Worm (Caenorhabditis elegans) whole organism, mixed stage, embryonic: ENCODE results near the gene clec-10.

Source experiments
- M03D4.4 ChIP-seq: sonication (generic microtip); optimal IDR thresholded peaks from 2 replicates; lab custom pipeline; 2017; ENCODE audit warnings: mild to moderate bottlenecking, missing genetic modification characterization, missing compliant biosample characterization
- ceh-83 ChIP-seq: fragments of 200-800 bp; sonication (Bioruptor generic); optimal IDR thresholded peaks from 2 replicates; lab custom pipeline; 2018; ENCODE audit warnings: mild to moderate bottlenecking, missing genetic modification characterization, missing compliant biosample characterization
- drap-1 ChIP-seq: fragments of 200-800 bp; sonication (Bioruptor generic); optimal IDR thresholded peaks from 3 replicates; lab custom pipeline; 2018; ENCODE audit warnings: mild to moderate bottlenecking, missing genetic modification characterization, missing compliant biosample characterization
- elt-1 ChIP-seq: sonication (generic microtip); optimal IDR thresholded peaks from 2 replicates; lab custom pipeline; 2017; ENCODE audit warnings: missing genetic modification characterization, mild to moderate bottlenecking, missing compliant biosample characterization, antibody characterized with exemption, moderate library complexity, borderline replicate concordance; ENCODE audit not compliant: insufficient read depth
- lin-13 ChIP-seq: fragments of 150-350 bp; optimal IDR thresholded peaks from 2 replicates; lab custom pipeline; 2014; ENCODE audit warnings: missing biosample characterization, missing genetic modification characterization
- lin-32 ChIP-seq: fragments of 200-800 bp; sonication (Bioruptor generic); optimal IDR thresholded peaks from 2 replicates; lab custom pipeline; 2018; ENCODE audit warnings: mild to moderate bottlenecking, missing genetic modification characterization, missing compliant biosample characterization
- nhr-12 ChIP-seq: fragments of 150-350 bp; optimal IDR thresholded peaks from 2 replicates; lab custom pipeline; 2014; ENCODE audit warnings: missing biosample characterization, missing genetic modification characterization
- nhr-237 ChIP-seq: fragments of 150-350 bp; optimal IDR thresholded peaks from 2 replicates; lab custom pipeline; 2014; ENCODE audit warnings: missing biosample characterization, missing genetic modification characterization
- nhr-28 ChIP-seq: fragments of 150-350 bp; optimal IDR thresholded peaks from 2 replicates; lab custom pipeline; 2014; ENCODE audit warnings: missing biosample characterization, missing genetic modification characterization
- nhr-76 ChIP-seq: sonication (generic microtip); optimal IDR thresholded peaks from 2 replicates; lab custom pipeline; 2017; ENCODE audit warnings: missing biosample characterization, missing genetic modification characterization
- pha-4 ChIP-seq: fragments of 150-350 bp; optimal IDR thresholded peaks from 2 replicates; lab custom pipeline; 2018; ENCODE audit warnings: missing biosample characterization, missing genetic modification reagents, missing genetic modification characterization
- unc-39 ChIP-seq: fragments of 150-350 bp; optimal IDR thresholded peaks from 2 replicates; lab custom pipeline; 2014; ENCODE audit warnings: missing biosample characterization, missing genetic modification characterization
- unc-62 ChIP-seq: fragments of 150-350 bp; optimal IDR thresholded peaks from 2 replicates; lab custom pipeline; 2014; ENCODE audit warnings: missing biosample characterization, missing genetic modification reagents, missing genetic modification characterization
- zip-8 ChIP-seq: fragments of 150-350 bp; optimal IDR thresholded peaks from 2 replicates; lab custom pipeline; 2014; ENCODE audit warnings: missing biosample characterization, missing genetic modification characterization

ce11 chrII:437279-437678 is 34.8 kb downstream of the clec-10 start:
- TF ChIP-seq unc-62 (no peak), lin-32 (GFP tag; lab: Kevin White, UChicago) (no peak), unc-39 (tag; lab: Kevin White, UChicago) (no peak), M03D4.4 (tag; lab: Kevin White, UChicago) (no peak), pha-4 (no peak), nhr-76 (tag; lab: Kevin White, UChicago) (no peak), nhr-237 (tag; lab: Kevin White, UChicago) (no peak), ceh-83 (GFP tag; lab: Kevin White, UChicago) (no peak), elt-1 (tag; lab: Kevin White, UChicago) (no peak), drap-1 (GFP tag; lab: Kevin White, UChicago) (no peak), nhr-12 (tag; lab: Kevin White, UChicago) (no peak), nhr-28 (tag; lab: Kevin White, UChicago) (no peak), zip-8 (tag; lab: Kevin White, UChicago) (no peak), lin-13 (tag; lab: Kevin White, UChicago) (no peak)
